Fruit fly (Drosophila melanogaster) whole organism, embryonic: ENCODE data around the gene CG31960.

Source experiments
- Adf1 ChIP-seq: fragments of 200-800 bp; sonication (Bioruptor generic); IDR thresholded peaks from 2 replicates; pipeline ENCODE4 v1.3.6; 2022; ENCODE audit warnings: missing biosample characterization, missing genetic modification characterization
- Aef1 ChIP-seq: fragments of 200-800 bp; sonication (Bioruptor generic); IDR thresholded peaks from 3 replicates; pipeline ENCODE4 v1.3.6; 2022; ENCODE audit warnings: missing biosample characterization, missing genetic modification characterization
- Asciz ChIP-seq: fragments of 200-800 bp; sonication (Bioruptor generic); optimal IDR thresholded peaks from 2 replicates; lab custom pipeline; 2017; ENCODE audit warnings: missing biosample characterization, mild to moderate bottlenecking, missing genetic modification characterization, missing genetic modification reagents
- Bgb ChIP-seq: fragments of 200-800 bp; sonication (Bioruptor generic); IDR thresholded peaks from 2 replicates; pipeline ENCODE4 v1.3.6; 2022; ENCODE audit warnings: missing biosample characterization, missing genetic modification characterization; ENCODE audit not compliant: partially characterized antibody
- CG10321 ChIP-seq: fragments of 200-800 bp; sonication (Bioruptor generic); IDR thresholded peaks from 2 replicates; pipeline ENCODE4 v1.3.6; 2022; ENCODE audit warnings: missing biosample characterization, missing genetic modification characterization
- CG10366 ChIP-seq: fragments of 200-800 bp; sonication (Bioruptor generic); IDR thresholded peaks from 2 replicates; pipeline ENCODE4 v1.3.6; 2022; ENCODE audit warnings: missing biosample characterization, missing genetic modification characterization
- CG12236 ChIP-seq: fragments of 200-800 bp; sonication (Bioruptor generic); optimal IDR thresholded peaks from 2 replicates; lab custom pipeline; 2016; ENCODE audit warnings: missing biosample characterization, missing genetic modification characterization
- CG14014 ChIP-seq: fragments of 200-800 bp; sonication (Bioruptor generic); IDR thresholded peaks from 2 replicates; pipeline ENCODE4 v1.3.6; 2022; ENCODE audit warnings: missing biosample characterization, missing genetic modification characterization
- CG15514 ChIP-seq: fragments of 200-800 bp; sonication (Bioruptor generic); optimal IDR thresholded peaks from 3 replicates; lab custom pipeline; 2017; ENCODE audit warnings: missing biosample characterization, missing genetic modification characterization, mild to moderate bottlenecking, moderate library complexity, missing genetic modification reagents
- CG17361 ChIP-seq: fragments of 200-800 bp; sonication (Bioruptor generic); IDR thresholded peaks from 3 replicates; pipeline ENCODE4 v1.3.6; 2022; ENCODE audit warnings: missing biosample characterization, missing genetic modification characterization
- CG17568 ChIP-seq: fragments of 200-800 bp; sonication (Bioruptor generic); optimal IDR thresholded peaks from 2 replicates; lab custom pipeline; 2018; ENCODE audit warnings: missing biosample characterization, mild to moderate bottlenecking, missing genetic modification characterization, moderate library complexity
- CG17612 ChIP-seq: fragments of 200-800 bp; sonication (Bioruptor generic); IDR thresholded peaks from 2 replicates; pipeline ENCODE4 v1.3.6; 2022; ENCODE audit warnings: missing biosample characterization, missing genetic modification characterization
- CG18262 ChIP-seq: fragments of 200-800 bp; optimal IDR thresholded peaks from 3 replicates; lab custom pipeline; 2019; ENCODE audit warnings: missing biosample characterization, mild to moderate bottlenecking, missing genetic modification characterization, moderate library complexity
- CG2678 ChIP-seq: fragments of 200-800 bp; sonication (Bioruptor generic); optimal IDR thresholded peaks from 3 replicates; lab custom pipeline; 2019; ENCODE audit warnings: missing biosample characterization, mild to moderate bottlenecking, missing genetic modification characterization, moderate library complexity
- CG2875 ChIP-seq: fragments of 200-800 bp; sonication (Bioruptor generic); optimal IDR thresholded peaks from 2 replicates; lab custom pipeline; 2017; ENCODE audit warnings: missing biosample characterization, mild to moderate bottlenecking, missing genetic modification characterization, missing genetic modification reagents
- CG6654 ChIP-seq: fragments of 200-800 bp; sonication (Bioruptor generic); optimal IDR thresholded peaks from 2 replicates; lab custom pipeline; 2017; ENCODE audit warnings: missing biosample characterization, mild to moderate bottlenecking, missing genetic modification characterization
- CG7372 ChIP-seq: fragments of 200-800 bp; sonication (Bioruptor generic); IDR thresholded peaks from 2 replicates; pipeline ENCODE4 v1.3.6; 2022; ENCODE audit warnings: missing biosample characterization, missing genetic modification characterization
- CG8281 ChIP-seq: fragments of 200-800 bp; sonication (Bioruptor generic); optimal IDR thresholded peaks from 2 replicates; lab custom pipeline; 2018; ENCODE audit warnings: missing biosample characterization, mild to moderate bottlenecking, missing genetic modification characterization, moderate library complexity
- CkIIα-i1 ChIP-seq: fragments of 200-800 bp; sonication (Bioruptor generic); IDR thresholded peaks from 2 replicates; pipeline ENCODE4 v1.3.6; 2022; ENCODE audit warnings: missing biosample characterization, missing genetic modification characterization
- D19A ChIP-seq: fragments of 200-800 bp; optimal IDR thresholded peaks from 3 replicates; lab custom pipeline; 2019; ENCODE audit warnings: missing biosample characterization, mild to moderate bottlenecking, missing genetic modification characterization, moderate library complexity
- Dbx ChIP-seq: fragments of 200-800 bp; sonication (Bioruptor generic); IDR thresholded peaks from 3 replicates; pipeline ENCODE4 v1.3.6; 2022; ENCODE audit warnings: missing biosample characterization, missing genetic modification characterization
- Dip2 ChIP-seq: fragments of 200-800 bp; sonication (Bioruptor generic); IDR thresholded peaks from 2 replicates; pipeline ENCODE4 v1.3.6; 2022; ENCODE audit warnings: missing biosample characterization, missing genetic modification characterization
- Side ChIP-seq: fragments of 200-800 bp; sonication (Bioruptor generic); optimal IDR thresholded peaks from 2 replicates; lab custom pipeline; 2016; ENCODE audit warnings: missing biosample characterization, missing genetic modification characterization
- bsh ChIP-seq, 2 experiments: fragments of 200-800 bp; sonication (Bioruptor generic); optimal IDR thresholded peaks; 2 replicates each; lab custom pipeline; 2017 to 2018; ENCODE audit warnings: mild to moderate bottlenecking in 2 of 2, missing biosample characterization in 2 of 2, missing genetic modification characterization in 2 of 2, moderate library complexity in 1 of 2
- chinmo ChIP-seq: fragments of 200-800 bp; sonication (Bioruptor generic); IDR thresholded peaks from 4 replicates; pipeline ENCODE4 v1.3.6; 2022; ENCODE audit warnings: missing biosample characterization, missing genetic modification characterization; ENCODE audit not compliant: partially characterized antibody
- dm ChIP-seq: fragments of 200-800 bp; sonication (Bioruptor generic); optimal IDR thresholded peaks from 3 replicates; lab custom pipeline; 2016; ENCODE audit warnings: missing biosample characterization, missing genetic modification characterization
- fd102C ChIP-seq: fragments of 200-800 bp; sonication (Bioruptor generic); optimal IDR thresholded peaks from 2 replicates; lab custom pipeline; 2018; ENCODE audit warnings: missing biosample characterization, mild to moderate bottlenecking, missing genetic modification characterization, moderate library complexity
- fu2 ChIP-seq: fragments of 200-800 bp; sonication (Bioruptor generic); optimal IDR thresholded peaks from 2 replicates; lab custom pipeline; 2016; ENCODE audit warnings: missing biosample characterization, missing genetic modification characterization
- gce ChIP-seq: fragments of 200-800 bp; sonication (Bioruptor generic); IDR thresholded peaks from 3 replicates; pipeline ENCODE4 v1.3.6; 2022; ENCODE audit warnings: missing biosample characterization, missing genetic modification characterization
- gcm ChIP-seq: fragments of 200-800 bp; sonication (Bioruptor generic); optimal IDR thresholded peaks from 2 replicates; lab custom pipeline; 2019; ENCODE audit warnings: missing biosample characterization, mild to moderate bottlenecking, missing genetic modification characterization, moderate library complexity
- grn ChIP-seq: fragments of 200-800 bp; sonication (Bioruptor generic); optimal IDR thresholded peaks from 3 replicates; lab custom pipeline; 2017; ENCODE audit warnings: missing biosample characterization, missing genetic modification characterization
- hth ChIP-seq: fragments of >200 bp; optimal IDR thresholded peaks from 2 replicates; lab custom pipeline; 2017; ENCODE audit warnings: inconsistent platforms
- lab ChIP-seq: fragments of 200-800 bp; sonication (Bioruptor generic); optimal IDR thresholded peaks from 3 replicates; lab custom pipeline; 2017; ENCODE audit warnings: missing biosample characterization, missing genetic modification characterization, mild to moderate bottlenecking, moderate library complexity, missing genetic modification reagents
- lbe ChIP-seq: fragments of 200-800 bp; sonication (Bioruptor generic); optimal IDR thresholded peaks from 2 replicates; lab custom pipeline; 2016; ENCODE audit warnings: missing biosample characterization, mild to moderate bottlenecking, missing genetic modification characterization
- mirr ChIP-seq: fragments of 200-800 bp; sonication (Bioruptor generic); optimal IDR thresholded peaks from 3 replicates; lab custom pipeline; 2018; ENCODE audit warnings: missing biosample characterization, mild to moderate bottlenecking, missing genetic modification characterization
- nau ChIP-seq: fragments of 200-800 bp; sonication (Bioruptor generic); optimal IDR thresholded peaks from 3 replicates; lab custom pipeline; 2017; ENCODE audit warnings: missing biosample characterization, mild to moderate bottlenecking, missing genetic modification characterization, missing genetic modification reagents
- onecut ChIP-seq: fragments of 200-800 bp; sonication (Bioruptor generic); IDR thresholded peaks from 2 replicates; pipeline ENCODE4 v1.3.6; 2022; ENCODE audit warnings: missing biosample characterization, missing genetic modification characterization
- prd ChIP-seq, 3 experiments: fragments of >200 bp in 2 of 3; fragments of 200-800 bp in 1 of 3; sonication (Bioruptor generic) in 1 of 3; optimal IDR thresholded peaks in 2 of 3; IDR thresholded peaks in 1 of 3; 2 replicates in 2 of 3; 3 replicates in 1 of 3; pipeline versions ENCODE4 v1.3.6 to Lab custom; 2017 to 2022; ENCODE audit warnings: missing biosample characterization in 1 of 3, missing genetic modification characterization in 1 of 3
- sens ChIP-seq: fragments of 200-800 bp; sonication (Bioruptor generic); peaks from one replicate; lab custom pipeline; 2016; ENCODE audit warnings: missing biosample characterization, missing genetic modification characterization
- shn ChIP-seq: fragments of 200-800 bp; sonication (Bioruptor generic); optimal IDR thresholded peaks from 3 replicates; lab custom pipeline; 2016; ENCODE audit warnings: missing biosample characterization, missing genetic modification characterization
- sqz ChIP-seq: fragments of 200-800 bp; sonication (Bioruptor generic); optimal IDR thresholded peaks from 3 replicates; lab custom pipeline; 2018; ENCODE audit warnings: missing biosample characterization, mild to moderate bottlenecking, missing genetic modification characterization
- ssp ChIP-seq: fragments of 200-800 bp; sonication (Bioruptor generic); IDR thresholded peaks from 2 replicates; pipeline ENCODE4 v1.3.6; 2022; ENCODE audit warnings: missing biosample characterization, missing genetic modification characterization
- tap ChIP-seq: fragments of 200-800 bp; optimal IDR thresholded peaks from 3 replicates; lab custom pipeline; 2019; ENCODE audit warnings: missing biosample characterization, mild to moderate bottlenecking, missing genetic modification characterization, moderate library complexity
- tgo ChIP-seq: fragments of 200-800 bp; sonication (Bioruptor generic); IDR thresholded peaks from 3 replicates; pipeline ENCODE4 v1.3.6; 2022; ENCODE audit warnings: missing biosample characterization, missing genetic modification characterization
- tna ChIP-seq: fragments of 200-800 bp; sonication (Bioruptor generic); IDR thresholded peaks from 2 replicates; pipeline ENCODE4 v1.3.6; 2022; ENCODE audit warnings: missing biosample characterization, missing genetic modification characterization; ENCODE audit not compliant: partially characterized antibody
- tup ChIP-seq: fragments of 200-800 bp; sonication (Bioruptor generic); optimal IDR thresholded peaks from 2 replicates; lab custom pipeline; 2016; ENCODE audit warnings: missing biosample characterization, mild to moderate bottlenecking, missing genetic modification characterization, moderate library complexity
- vnd ChIP-seq: fragments of 200-800 bp; sonication (Bioruptor generic); IDR thresholded peaks from 3 replicates; pipeline ENCODE4 v1.3.6; 2022; ENCODE audit warnings: missing biosample characterization, missing genetic modification characterization; ENCODE audit not compliant: partially characterized antibody
- wdn ChIP-seq: fragments of 200-800 bp; sonication (Bioruptor generic); IDR thresholded peaks from 2 replicates; pipeline ENCODE4 v1.3.6; 2022; ENCODE audit warnings: missing biosample characterization, missing genetic modification characterization
- yki ChIP-seq: fragments of >200 bp; optimal IDR thresholded peaks from 3 replicates; lab custom pipeline; 2018

CG31960 gene

dm6 chr2L:3772937-3773623, 11.7 kb upstream of the CG31960 start (continued):
- no peak for TF ChIP-seq shn (GFP tag; lab: Kevin White, UChicago)
- peak; percentile 94 for TF ChIP-seq chinmo (GFP tag; lab: Robert Waterston, UW)
- no peak for TF ChIP-seq Dbx
- peak; percentile 69 for TF ChIP-seq gcm (GFP tag; lab: Kevin White, UChicago)
- TF ChIP-seq CG2875 (GFP tag; lab: Kevin White, UChicago), result peak; percentile 25
- TF ChIP-seq CG6654, result peak; percentile 9
- TF ChIP-seq CG17612 (GFP tag; lab: Robert Waterston, UW), result no peak
- peak; percentile 44; the same call in 1 of the 3 replicates for TF ChIP-seq Aef1 (GFP tag; lab: Robert Waterston, UW)
- peak; percentile 39 for TF ChIP-seq ssp (GFP tag; lab: Robert Waterston, UW)
- TF ChIP-seq CG10321, result peak; percentile 50; the same call in 1 of the 2 replicates
- TF ChIP-seq Side (GFP tag; lab: Kevin White, UChicago), result no peak
- TF ChIP-seq CG7372 (GFP tag; lab: Robert Waterston, UW), result no peak
- peak; percentile 56 for TF ChIP-seq CG17568 (GFP tag; lab: Kevin White, UChicago)
- peak in 1 of 2 experiments; percentile 10 for TF ChIP-seq bsh (GFP tag; optimal IDR thresholded peaks at IDR 0.05; lab: Kevin White, UChicago)
- no peak for TF ChIP-seq CG8281 (tag; lab: Kevin White, UChicago)
- TF ChIP-seq sqz (GFP tag; lab: Kevin White, UChicago), result peak; percentile 31
- TF ChIP-seq vnd (GFP tag; lab: Robert Waterston, UW), result no peak
- TF ChIP-seq lbe (GFP tag; lab: Kevin White, UChicago), result no peak
- no peak for TF ChIP-seq tup
- TF ChIP-seq D19A, result peak; percentile 99
- no peak for TF ChIP-seq tap (tag; lab: Kevin White, UChicago)
- no peak for TF ChIP-seq gce
- no peak for TF ChIP-seq mirr (GFP tag; lab: Kevin White, UChicago)
- TF ChIP-seq yki, result no peak
- 0 out of 2 replicates have a peak, but pooled peaks have one; percentile 9 for TF ChIP-seq CG10366 (GFP tag; lab: Robert Waterston, UW)
- TF ChIP-seq CG2678 (tag; lab: Kevin White, UChicago), result peak; percentile 82
- no peak for TF ChIP-seq CG15514 (GFP tag; lab: Kevin White, UChicago)
- peak; percentile 5 for TF ChIP-seq nau
- TF ChIP-seq CG18262, result peak; percentile 82
- no peak; the same call in 1 of the 2 replicates for TF ChIP-seq Adf1 (GFP tag; lab: Robert Waterston, UW)
- TF ChIP-seq Dip2 (GFP tag; lab: Robert Waterston, UW), result no peak
- peak; percentile 52; the same call in 2 of the 3 replicates for TF ChIP-seq tgo (GFP tag; lab: Robert Waterston, UW)
- peak; percentile 23; the same call in 1 of the 2 replicates for TF ChIP-seq Bgb (GFP tag; lab: Robert Waterston, UW)
- no peak for TF ChIP-seq fu2 (GFP tag; lab: Kevin White, UChicago)
- TF ChIP-seq CkIIα-i1 (GFP tag; lab: Robert Waterston, UW), result no peak
- TF ChIP-seq CG17361 (GFP tag; lab: Robert Waterston, UW), result peak; percentile 85
- TF ChIP-seq prd (optimal IDR thresholded peaks at IDR 0.05; lab: Kevin White, UChicago), result no peak
- TF ChIP-seq prd (GFP tag; IDR thresholded peaks at IDR 0.05; lab: Robert Waterston, UW), result peak; percentile 47; the same call in 1 of the 3 replicates
- no peak for TF ChIP-seq CG12236 (GFP tag; lab: Kevin White, UChicago)
- no peak for TF ChIP-seq fd102C (GFP tag; lab: Kevin White, UChicago)
- TF ChIP-seq CG14014 (GFP tag; lab: Robert Waterston, UW), result no peak
- TF ChIP-seq grn (GFP tag; lab: Kevin White, UChicago), result peak; percentile 30
- no peak for TF ChIP-seq dm (GFP tag; lab: Kevin White, UChicago)
- TF ChIP-seq lab (GFP tag; lab: Kevin White, UChicago), result peak; percentile 52
- TF ChIP-seq hth (lab: Kevin White, UChicago), result no peak
- TF ChIP-seq sens, result peak; percentile 88
- TF ChIP-seq wdn (GFP tag; lab: Robert Waterston, UW), result no peak
- TF ChIP-seq onecut (GFP tag; lab: Robert Waterston, UW), result 0 out of 2 replicates have a peak, but pooled peaks have one; percentile 18
- no peak for TF ChIP-seq tna (GFP tag; lab: Robert Waterston, UW)
- peak; percentile 63 for TF ChIP-seq Asciz (GFP tag; lab: Kevin White, UChicago)
